Fruit fly (Drosophila melanogaster): ENCODE data around the gene nullo.

The nullo gene

dm6 chrX:7097859-7098303, 48.6 kb downstream of the nullo start, which contains the start of gene Sxl (continued):
- TF ChIP-seq CG13287 (GFP tag; IDR thresholded peaks at IDR 0.05; ENCODE audit: partially characterized antibody) (peak; percentile 40; the same call in 1 of the 2 replicates), Nf-YC (tag; optimal IDR thresholded peaks at IDR 0.05) (peak; percentile 39), mirr (GFP tag; optimal IDR thresholded peaks at IDR 0.05) (peak; percentile 19), Rfx (GFP tag; IDR thresholded peaks at IDR 0.05) (peak; percentile 28; the same call in 1 of the 2 replicates), CG32772 (GFP tag; IDR thresholded peaks at IDR 0.05) (no peak), lola (GFP tag; optimal IDR thresholded peaks at IDR 0.05) (no peak), Antp (GFP tag; optimal IDR thresholded peaks at IDR 0.05) (no peak), CG34422 (GFP tag; IDR thresholded peaks at IDR 0.05) (peak; percentile 35; the same call in 1 of the 3 replicates), eve (GFP tag; optimal IDR thresholded peaks at IDR 0.05) (no peak), dm (GFP tag; optimal IDR thresholded peaks at IDR 0.05) (peak; percentile 9), Hr39 (optimal IDR thresholded peaks at IDR 0.05) (no peak), seq (GFP tag; IDR thresholded peaks at IDR 0.05) (no peak), pfk (GFP tag; optimal IDR thresholded peaks at IDR 0.05) (peak; percentile 19), CG11695 (GFP tag; IDR thresholded peaks at IDR 0.05) (no peak), HLHmδ (GFP tag; optimal IDR thresholded peaks at IDR 0.05) (peak; percentile 15), tup (GFP tag; optimal IDR thresholded peaks at IDR 0.05) (no peak), amos (GFP tag; IDR thresholded peaks at IDR 0.05; ENCODE audit: partially characterized antibody) (peak; percentile 48; the same call in 1 of the 2 replicates), trh (GFP tag; optimal IDR thresholded peaks at IDR 0.05) (no peak), Spps (tag; optimal IDR thresholded peaks at IDR 0.05) (peak; percentile 35), Doc2 (GFP tag; IDR thresholded peaks at IDR 0.05) (no peak), CG14710 (tag; optimal IDR thresholded peaks at IDR 0.05) (peak; percentile 81), ken (GFP tag; IDR thresholded peaks at IDR 0.05) (0 out of 3 replicates have a peak, but pooled peaks have one; percentile 15), CG31365 (tag; optimal IDR thresholded peaks at IDR 0.05) (peak; percentile 46), sqz (GFP tag; optimal IDR thresholded peaks at IDR 0.05) (no peak), CG5953 (GFP tag; IDR thresholded peaks at IDR 0.05) (no peak), CG16779 (GFP tag; IDR thresholded peaks at IDR 0.05) (no peak), cwo (GFP tag; optimal IDR thresholded peaks at IDR 0.05) (no peak), CG18011 (GFP tag; optimal IDR thresholded peaks at IDR 0.05) (no peak), bcd (GFP tag; optimal IDR thresholded peaks at IDR 0.05) (peak; percentile 5), Mes4 (GFP tag; optimal IDR thresholded peaks at IDR 0.05) (no peak), Med (GFP tag) (peak; percentile 92), CG4404 (GFP tag; IDR thresholded peaks at IDR 0.05) (no peak), CG4854 (GFP tag; optimal IDR thresholded peaks at IDR 0.05) (no peak), CG6654 (GFP tag; optimal IDR thresholded peaks at IDR 0.05) (no peak), CG1647 (GFP tag; optimal IDR thresholded peaks at IDR 0.05) (no peak), nom (GFP tag; optimal IDR thresholded peaks at IDR 0.05) (no peak), CG9609 (GFP tag; optimal IDR thresholded peaks at IDR 0.05) (peak; percentile 8), CG13624 (GFP tag; optimal IDR thresholded peaks at IDR 0.05) (peak; percentile 46), bigmax (GFP tag; optimal IDR thresholded peaks at IDR 0.05) (peak; percentile 38), CG1024 (GFP tag; IDR thresholded peaks at IDR 0.05) (no peak), hkb (optimal IDR thresholded peaks at IDR 0.05) (peak; percentile 11), hkb (GFP tag; IDR thresholded peaks at IDR 0.05) (0 out of 2 replicates have a peak, but pooled peaks have one; percentile 13), BEAF-32 (GFP tag; optimal IDR thresholded peaks at IDR 0.05) (peak; percentile 53), Dref (GFP tag; IDR thresholded peaks at IDR 0.05) (peak; percentile 46; the same call in 1 of the 2 replicates), HmgZ (tag; optimal IDR thresholded peaks at IDR 0.05) (peak; percentile 69), CG34376 (GFP tag; optimal IDR thresholded peaks at IDR 0.05) (peak; percentile 66), psq (GFP tag; optimal IDR thresholded peaks at IDR 0.05) (no peak), Ptx1 (GFP tag; IDR thresholded peaks at IDR 0.05) (0 out of 2 replicates have a peak, but pooled peaks have one; percentile 20), abd-A (tag; optimal IDR thresholded peaks at IDR 0.05) (peak; percentile 57), Dp (GFP tag; optimal IDR thresholded peaks at IDR 0.05) (peak; percentile 74), NK7.1 (GFP tag; optimal IDR thresholded peaks at IDR 0.05) (no peak)
